Worm (Caenorhabditis elegans) whole organism, dauer: ENCODE measurements around the gene F57G4.10.
"Not testable (repeated sequence)": the region's sequence is repeated elsewhere in the genome, so short reads cannot be mapped to it uniquely, and the experiment has no call there.

ENCODE experiments used
- unc-62 ChIP-seq: sonication (generic microtip); optimal IDR thresholded peaks from 2 replicates; lab custom pipeline; 2017; ENCODE audit warnings: missing biosample characterization, missing genetic modification reagents, missing genetic modification characterization

Gene F57G4.10

ce11 chrV:17628566-17628965 lies at the start of gene F57G4.10:
Gene F57G4.10, plus strand, starts transcription at chrV:17628866.
- TF ChIP-seq unc-62 (GFP tag; lab: Kevin White, UChicago), result no peak

- TF ChIP-seq unc-62 (GFP tag; lab: Kevin White, UChicago), result no peak
Measured at ce11 chrV:17580017-17580416, 48.6 kb upstream of the F57G4.10 start.

ce11 chrV:17584352-17584843 lies 44.3 kb upstream of the F57G4.10 start, which contains the start of gene fbxa-133:
Gene fbxa-133, plus strand, starts transcription at chrV:17584793.
- TF ChIP-seq unc-62 (GFP tag; lab: Kevin White, UChicago), result not testable (repeated sequence)

ce11 chrV:17595691-17596090 lies 33.0 kb upstream of the F57G4.10 start:
- TF ChIP-seq unc-62 (GFP tag; lab: Kevin White, UChicago), result no peak

ce11 chrV:17598810-17599209 lies 29.9 kb upstream of the F57G4.10 start, which contains the start of gene Y6G8.2:
Gene Y6G8.2, minus strand, starts transcription at chrV:17598956.
- TF ChIP-seq unc-62 (GFP tag; lab: Kevin White, UChicago), result no peak

ce11 chrV:17601520-17601919 lies 27.1 kb upstream of the F57G4.10 start, which contains the start of gene ztf-25:
Gene ztf-25, plus strand, starts transcription at chrV:17601820.
- TF ChIP-seq unc-62 (GFP tag; lab: Kevin White, UChicago), result no peak

- not testable (repeated sequence) for TF ChIP-seq unc-62 (GFP tag; lab: Kevin White, UChicago)
Measured at ce11 chrV:17606050-17606449, 22.6 kb upstream of the F57G4.10 start, which contains the start of gene Y6G8.16. Gene Y6G8.16, plus strand, starts transcription at chrV:17606350.

ce11 chrV:17607797-17608196 lies 20.9 kb upstream of the F57G4.10 start, which contains the start of gene srz-91:
Gene srz-91, plus strand, starts transcription at chrV:17608097.
- TF ChIP-seq unc-62 (GFP tag; lab: Kevin White, UChicago), result no peak

ce11 chrV:17610503-17610902 lies 18.2 kb upstream of the F57G4.10 start, which contains the start of gene Y6G8.15:
Gene Y6G8.15, minus strand, starts transcription at chrV:17610603.
- TF ChIP-seq unc-62 (GFP tag; lab: Kevin White, UChicago), result not testable (repeated sequence)

ce11 chrV:17614251-17614650 lies 14.4 kb upstream of the F57G4.10 start, which contains the start of gene Y6G8.14:
Gene Y6G8.14, minus strand, starts transcription at chrV:17614351.
- TF ChIP-seq unc-62 (GFP tag; lab: Kevin White, UChicago), result no peak

- no peak for TF ChIP-seq unc-62 (GFP tag; lab: Kevin White, UChicago)
Measured at ce11 chrV:17615609-17616008, 13.1 kb upstream of the F57G4.10 start, which contains the start of gene Y6G8.5. Gene Y6G8.5, minus strand, starts transcription at chrV:17615709.

ce11 chrV:17616807-17617206 lies 11.9 kb upstream of the F57G4.10 start, which contains the start of gene Y6G8.6:
Gene Y6G8.6, minus strand, starts transcription at chrV:17616904.
- TF ChIP-seq unc-62 (GFP tag; lab: Kevin White, UChicago), result no peak

- no peak for TF ChIP-seq unc-62 (GFP tag; lab: Kevin White, UChicago)
Measured at ce11 chrV:17620266-17620665, 8.4 kb upstream of the F57G4.10 start, which contains the start of gene Y6G8.8. Gene Y6G8.8, plus strand, starts transcription at chrV:17620566.

ce11 chrV:17623230-17623629 lies 5.4 kb upstream of the F57G4.10 start, which contains the start of gene F57G4.1:
Gene F57G4.1, plus strand, starts transcription at chrV:17623530.
- no peak for TF ChIP-seq unc-62 (GFP tag; lab: Kevin White, UChicago)

- no peak for TF ChIP-seq unc-62 (GFP tag; lab: Kevin White, UChicago)
Measured at ce11 chrV:17624906-17625305, 3.8 kb upstream of the F57G4.10 start, which contains the start of gene F57G4.11. Gene F57G4.11, plus strand, starts transcription at chrV:17625206.

ce11 chrV:17650427-17650826 lies 21.8 kb downstream of the F57G4.10 start, which contains the start of gene fbxa-192:
Gene fbxa-192, minus strand, starts transcription at chrV:17650527.
- TF ChIP-seq unc-62 (GFP tag; lab: Kevin White, UChicago), result no peak

ce11 chrV:17655205-17655604 lies 26.5 kb downstream of the F57G4.10 start:
- no peak for TF ChIP-seq unc-62 (GFP tag; lab: Kevin White, UChicago)
